Fruit fly (Drosophila melanogaster): ENCODE measurements around the gene AIF.

Gene AIF

dm6 chr2L:2147208-2147607 lies 4.3 kb upstream of the AIF start, which contains the start of the genes CG11723 and Tbcd (continued):
- TF ChIP-seq Hr51 (GFP tag; optimal IDR thresholded peaks at IDR 0.05) (peak in 1 of 2 experiments; percentile 79), CG12659 (GFP tag; optimal IDR thresholded peaks at IDR 0.05) (peak; percentile 92), CG42726 (GFP tag; IDR thresholded peaks at IDR 0.05; ENCODE audit: partially characterized antibody) (no peak), CG6654 (GFP tag; optimal IDR thresholded peaks at IDR 0.05) (peak; percentile 63), Hand (GFP tag; optimal IDR thresholded peaks at IDR 0.05) (peak; percentile 44), org-1 (GFP tag; optimal IDR thresholded peaks at IDR 0.05) (peak; percentile 68), fu2 (GFP tag; optimal IDR thresholded peaks at IDR 0.05) (peak; percentile 82), esg (GFP tag; conservative IDR thresholded peaks at IDR 0.05) (peak; percentile 92), fd102C (GFP tag; optimal IDR thresholded peaks at IDR 0.05) (peak; percentile 29), CG11560 (tag; IDR thresholded peaks at IDR 0.05) (peak; percentile 56; the same call in 1 of the 3 replicates), CG17912 (GFP tag; optimal IDR thresholded peaks at IDR 0.05) (peak; percentile 83), D (optimal IDR thresholded peaks at IDR 0.05) (no peak), D (GFP tag; optimal IDR thresholded peaks at IDR 0.05) (peak; percentile 75), CG31224 (GFP tag; IDR thresholded peaks at IDR 0.05) (peak; percentile 85), tx (GFP tag; optimal IDR thresholded peaks at IDR 0.05) (peak; percentile 89), CG10267 (tag; optimal IDR thresholded peaks at IDR 0.05) (peak; percentile 82), crol (GFP tag; IDR thresholded peaks at IDR 0.05) (no peak), lola (GFP tag; optimal IDR thresholded peaks at IDR 0.05) (peak in 1 of 3 experiments; percentile 85), chinmo (GFP tag; IDR thresholded peaks at IDR 0.05; ENCODE audit: partially characterized antibody) (no peak), CG8924 (tag; optimal IDR thresholded peaks at IDR 0.05) (peak; percentile 90), z (GFP tag; IDR thresholded peaks at IDR 0.05) (peak; percentile 26; the same call in 1 of the 3 replicates), Dad (GFP tag; optimal IDR thresholded peaks at IDR 0.05) (peak; percentile 79), Fer3 (tag; optimal IDR thresholded peaks at IDR 0.05) (peak; percentile 90), CG3838 (GFP tag; optimal IDR thresholded peaks at IDR 0.05) (peak; percentile 25), CG6272 (GFP tag; IDR thresholded peaks at IDR 0.05) (peak; percentile 82), abd-A (tag; optimal IDR thresholded peaks at IDR 0.05) (no peak), NC2α (GFP tag; optimal IDR thresholded peaks at IDR 0.05) (peak; percentile 68), lbe (GFP tag; optimal IDR thresholded peaks at IDR 0.05) (no peak), Myb (GFP tag; optimal IDR thresholded peaks at IDR 0.05) (peak; percentile 79), CG14860 (GFP tag; IDR thresholded peaks at IDR 0.05; ENCODE audit: partially characterized antibody) (no peak), tup (GFP tag; optimal IDR thresholded peaks at IDR 0.05) (peak; percentile 62), wor (GFP tag; IDR thresholded peaks at IDR 0.05) (peak; percentile 84), emc (GFP tag; optimal IDR thresholded peaks at IDR 0.05) (peak; percentile 55), Ets65A (GFP tag) (peak; percentile 97), MBD-R2 (GFP tag; IDR thresholded peaks at IDR 0.05) (peak; percentile 97), ems (GFP tag; optimal IDR thresholded peaks at IDR 0.05) (peak; percentile 80), ase (GFP tag; IDR thresholded peaks at IDR 0.05) (peak; percentile 87), CG3407 (GFP tag; optimal IDR thresholded peaks at IDR 0.05) (no peak), Elba2 (GFP tag; optimal IDR thresholded peaks at IDR 0.05) (peak; percentile 28), Abd-B (GFP tag; optimal IDR thresholded peaks at IDR 0.05) (peak; percentile 89), Sry-β (GFP tag; optimal IDR thresholded peaks at IDR 0.05) (peak; percentile 64), toy (GFP tag; IDR thresholded peaks at IDR 0.05) (peak; percentile 76; the same call in 1 of the 2 replicates), sna (GFP tag; IDR thresholded peaks at IDR 0.05; ENCODE audit: partially characterized antibody) (peak; percentile 50; the same call in 1 of the 2 replicates), mirr (GFP tag; optimal IDR thresholded peaks at IDR 0.05) (peak; percentile 44), Xbp1 (GFP tag; optimal IDR thresholded peaks at IDR 0.05) (peak; percentile 86), fd96Cb (tag; optimal IDR thresholded peaks at IDR 0.05) (peak; percentile 84), CG13123 (GFP tag; optimal IDR thresholded peaks at IDR 0.05) (peak; percentile 76), Mad (GFP tag; optimal IDR thresholded peaks at IDR 0.05) (peak; percentile 72), slbo (GFP tag; IDR thresholded peaks at IDR 0.05) (peak; percentile 93), CG12155 (GFP tag; optimal IDR thresholded peaks at IDR 0.05) (peak; percentile 86), gsb (GFP tag; IDR thresholded peaks at IDR 0.05) (peak; percentile 75)
